Fruit fly (Drosophila melanogaster) whole organism: ENCODE measurements around the gene CG18281.

ENCODE experiments used
- Dll ChIP-seq: fragments of >200 bp; optimal IDR thresholded peaks from 2 replicates; lab custom pipeline; 2017
- EcR ChIP-seq, 2 experiments: fragments of >200 bp; optimal IDR thresholded peaks; 2 replicates each; lab custom pipeline; 2017; ENCODE audit warnings: missing biosample characterization in 2 of 2, missing genetic modification characterization in 2 of 2, missing genetic modification reagents in 2 of 2
- psq ChIP-seq: fragments of >200 bp; optimal IDR thresholded peaks from 2 replicates; lab custom pipeline; 2017
- usp ChIP-seq: fragments of >200 bp; optimal IDR thresholded peaks from 2 replicates; lab custom pipeline; 2017; ENCODE audit warnings: missing biosample characterization, missing genetic modification characterization, mixed read lengths

DNA sequence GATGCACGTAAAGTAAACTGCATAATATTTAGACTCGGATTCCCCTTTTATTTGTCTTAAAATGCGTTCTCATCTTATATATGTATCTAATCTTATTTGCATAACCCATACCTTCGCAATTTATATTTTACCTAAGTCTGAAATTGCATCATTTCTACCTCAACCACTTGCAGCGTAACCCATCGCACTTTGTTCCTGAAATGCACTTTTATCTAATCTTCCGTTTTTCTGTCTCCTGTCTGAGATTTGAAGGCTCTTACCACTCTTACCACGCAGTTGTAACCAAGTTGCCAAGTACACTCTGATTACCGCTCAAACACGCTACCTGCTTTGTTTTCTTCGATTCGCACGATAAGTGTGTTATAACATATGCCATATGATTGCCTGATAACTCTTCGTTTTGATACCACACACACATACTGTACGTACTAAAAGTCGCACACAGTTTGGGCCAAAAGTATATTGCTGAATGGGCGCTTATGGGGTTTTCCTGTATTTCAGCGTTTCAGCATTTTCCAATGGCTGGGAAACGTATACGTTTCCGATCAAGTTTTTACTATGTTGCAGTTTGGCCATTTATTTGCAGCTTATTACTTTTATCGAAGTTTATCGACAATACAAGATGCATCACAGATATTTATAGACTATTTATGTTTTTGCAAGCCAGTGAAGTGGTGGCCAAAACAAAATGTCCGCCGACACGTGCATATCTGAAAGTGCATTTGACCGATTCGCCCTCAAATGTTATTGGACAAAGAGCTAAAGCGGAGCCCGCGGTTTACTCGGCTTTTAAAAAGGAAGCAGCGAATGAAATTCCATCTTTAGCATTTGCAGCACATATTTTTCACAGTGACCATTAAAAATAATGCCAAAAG lies 39.7 kb downstream of the CG18281 start:
- no peak for TF ChIP-seq usp
- no peak for TF ChIP-seq psq
- no peak for TF ChIP-seq Dll
- no peak for TF ChIP-seq EcR (GFP tag; optimal IDR thresholded peaks at IDR 0.05; lab: Kevin White, UChicago)
